Fruit fly (Drosophila melanogaster): Measurements from ENCODE around the gene CG10801.
A peak's percentile ranks its signal among the peaks of the same experiment; 100 is the strongest.

- TF ChIP-seq rn (GFP tag; IDR thresholded peaks at IDR 0.05) (no peak), Snoo (tag; optimal IDR thresholded peaks at IDR 0.05) (peak; percentile 20), Pif1B (GFP tag; optimal IDR thresholded peaks at IDR 0.05) (no peak), Pif1A (GFP tag; optimal IDR thresholded peaks at IDR 0.05) (peak; percentile 29), EcR (GFP tag; optimal IDR thresholded peaks at IDR 0.05) (peak; percentile 6), CG17806 (tag; optimal IDR thresholded peaks at IDR 0.05) (no peak), CG12605 (GFP tag; IDR thresholded peaks at IDR 0.05) (no peak), CG10348 (GFP tag; IDR thresholded peaks at IDR 0.05) (no peak), CG4496 (GFP tag; IDR thresholded peaks at IDR 0.05) (0 out of 3 replicates have a peak, but pooled peaks have one; percentile 22), CG34367 (tag; optimal IDR thresholded peaks at IDR 0.05) (peak; percentile 12), CG9948 (tag; optimal IDR thresholded peaks at IDR 0.05) (no peak), CG32121 (GFP tag; IDR thresholded peaks at IDR 0.05) (no peak), CG14655 (GFP tag; optimal IDR thresholded peaks at IDR 0.05) (no peak), CG8301 (tag; optimal IDR thresholded peaks at IDR 0.05) (no peak)
Measured at dm6 chrX:3412855-3413254, 47.5 kb upstream of the CG10801 start.
